Worm (Caenorhabditis elegans): Measurements from ENCODE around the gene F07G11.1.
A peak's percentile ranks its signal among the peaks of the same experiment; 100 is the strongest.

The F07G11.1 gene

DNA sequence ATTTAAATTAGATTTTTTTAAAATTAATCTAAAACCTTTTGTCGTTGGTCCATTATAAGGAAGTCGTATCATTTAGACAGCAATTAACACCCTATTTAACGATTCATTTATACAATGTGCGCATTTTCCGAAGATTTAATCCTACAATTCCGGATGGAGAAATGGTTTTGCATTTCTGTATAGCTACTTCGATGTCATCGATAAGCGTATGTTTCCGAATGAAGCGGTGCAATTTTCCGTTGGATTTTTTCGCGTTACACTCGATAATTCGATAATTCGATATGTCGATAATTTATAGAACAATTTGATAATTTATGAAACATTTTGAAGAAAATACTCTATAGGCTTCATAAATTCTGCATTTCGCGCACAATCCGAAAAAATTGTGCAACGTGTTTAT lies 32.2 kb upstream of the F07G11.1 start, which contains the start of gene C13A2.10:
Gene C13A2.10, minus strand, starts transcription at position 101 of the 400 bp plus-strand sequence.
- TF ChIP-seq daf-8 (GFP tag; IDR thresholded peaks at IDR 0.05) (no peak), vab-7 (GFP tag; IDR thresholded peaks at IDR 0.05) (no peak), F44E2.7 (GFP tag; IDR thresholded peaks at IDR 0.05) (no peak), F26F4.8 (GFP tag; conservative IDR thresholded peaks at IDR 0.05) (no peak)

DNA sequence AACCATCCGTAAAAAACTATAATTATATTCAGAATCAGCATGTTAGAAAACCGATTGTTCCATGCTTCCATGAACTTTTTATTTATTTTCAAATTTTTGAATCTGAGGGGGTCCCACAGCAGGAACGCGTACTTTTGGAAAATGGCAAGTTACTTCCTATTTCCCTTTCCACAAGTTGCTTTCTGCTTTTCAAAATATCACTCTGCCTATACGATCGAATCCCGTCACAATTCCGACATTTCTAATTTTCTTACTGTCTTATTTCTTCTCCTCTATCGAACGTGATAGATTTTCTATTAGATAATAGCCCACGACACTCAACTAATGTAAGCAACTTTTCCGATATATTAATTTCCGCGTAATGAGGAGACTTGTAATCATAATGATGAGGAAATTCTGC lies 31.7 kb upstream of the F07G11.1 start, which contains the start of gene C13A2.5:
Gene C13A2.5, plus strand, starts transcription at position 301 of the 400 bp plus-strand sequence.
- TF ChIP-seq Y48G9A.11 (GFP tag; IDR thresholded peaks at IDR 0.05) (no peak), ztf-11 (tag; optimal IDR thresholded peaks at IDR 0.05) (no peak), pqm-1 (tag; optimal IDR thresholded peaks at IDR 0.05) (no peak), fos-1 (tag; optimal IDR thresholded peaks at IDR 0.05) (no peak), spr-1 (tag; optimal IDR thresholded peaks at IDR 0.05) (no peak), daf-12 (tag; optimal IDR thresholded peaks at IDR 0.05) (no peak), F37D6.2 (tag; optimal IDR thresholded peaks at IDR 0.05) (no peak), F49E8.2 (tag; optimal IDR thresholded peaks at IDR 0.05; ENCODE audit: borderline replicate concordance) (no peak), php-3 (GFP tag; IDR thresholded peaks at IDR 0.05) (no peak), attf-4 (tag; optimal IDR thresholded peaks at IDR 0.05) (no peak)

DNA sequence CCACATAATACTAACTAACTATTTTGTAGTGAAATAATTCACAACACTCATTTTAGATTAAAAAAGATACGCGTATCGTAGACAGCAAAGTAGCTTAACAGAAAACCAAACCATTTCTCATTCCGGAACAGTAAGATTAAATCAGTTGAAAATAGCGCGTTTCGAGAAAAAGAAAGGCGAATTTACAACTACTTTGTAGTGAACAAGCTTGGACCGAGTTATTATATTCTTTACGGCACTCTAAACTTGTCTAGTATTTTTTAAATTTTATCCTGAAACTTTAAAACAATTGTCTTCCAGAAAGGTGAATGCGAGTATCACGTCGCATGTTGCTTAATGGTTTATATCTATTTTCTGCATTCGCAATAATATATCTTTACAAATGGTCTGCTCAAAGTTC lies 28.1 kb upstream of the F07G11.1 start, which contains the start of gene C13A2.4:
Gene C13A2.4, plus strand, starts transcription at position 301 of the 400 bp plus-strand sequence.
- TF ChIP-seq Y5F2A.4 (GFP tag; optimal IDR thresholded peaks at IDR 0.05) (no peak), dve-1 (tag; optimal IDR thresholded peaks at IDR 0.05; ENCODE audit: insufficient read depth) (no peak), dmd-6 (GFP tag; IDR thresholded peaks at IDR 0.05) (no peak), mdt-29 (GFP tag; IDR thresholded peaks at IDR 0.05) (no peak), unc-62 (GFP tag; optimal IDR thresholded peaks at IDR 0.05 in 1 of 2) (no peak), unc-62 (tag; optimal IDR thresholded peaks at IDR 0.05) (no peak), nhr-237 (tag; optimal IDR thresholded peaks at IDR 0.05) (no peak), daf-8 (GFP tag; IDR thresholded peaks at IDR 0.05) (no peak), daf-12 (tag; optimal IDR thresholded peaks at IDR 0.05) (no peak), daf-19 (GFP tag; conservative IDR thresholded peaks at IDR 0.05) (no peak), ZK337.2 (GFP tag; IDR thresholded peaks at IDR 0.05) (no peak), F37D6.2 (tag; optimal IDR thresholded peaks at IDR 0.05) (no peak), ces-1 (GFP tag; optimal IDR thresholded peaks at IDR 0.05) (no peak), zfp-3 (GFP tag; conservative IDR thresholded peaks at IDR 0.05) (no peak)

DNA sequence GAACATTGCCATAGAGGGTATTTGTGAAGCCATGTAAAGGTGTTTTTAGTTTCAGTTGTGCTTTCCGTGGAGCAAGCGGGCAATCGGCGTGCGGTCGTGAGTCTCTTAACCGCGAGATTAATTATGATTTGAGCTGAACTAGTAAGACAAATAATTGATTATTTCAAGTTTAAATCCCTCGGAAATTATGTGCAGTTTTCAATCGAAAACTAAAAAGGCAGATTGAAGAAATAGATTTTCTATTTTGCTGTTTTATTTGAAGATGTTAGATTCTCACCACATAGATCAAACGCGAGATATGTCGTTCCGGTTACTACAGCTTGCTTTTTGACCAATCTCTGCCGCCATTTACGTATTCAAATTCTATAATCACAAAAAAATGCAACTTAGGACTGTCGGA lies 25.2 kb upstream of the F07G11.1 start, which contains the start of gene C13A2.3:
Gene C13A2.3, plus strand, starts transcription at position 301 of the 400 bp plus-strand sequence.
- TF ChIP-seq ama-1 (optimal IDR thresholded peaks at IDR 0.05) (no peak), lsy-2 (tag; optimal IDR thresholded peaks at IDR 0.05) (no peak), snpc-1.2 (GFP tag; IDR thresholded peaks at IDR 0.05) (no peak), unc-62 (GFP tag; optimal IDR thresholded peaks at IDR 0.05 in 1 of 2) (peak in 1 of 2 experiments; percentile 28), unc-62 (tag; optimal IDR thresholded peaks at IDR 0.05) (no peak), Y48G9A.11 (GFP tag; IDR thresholded peaks at IDR 0.05) (no peak)

DNA sequence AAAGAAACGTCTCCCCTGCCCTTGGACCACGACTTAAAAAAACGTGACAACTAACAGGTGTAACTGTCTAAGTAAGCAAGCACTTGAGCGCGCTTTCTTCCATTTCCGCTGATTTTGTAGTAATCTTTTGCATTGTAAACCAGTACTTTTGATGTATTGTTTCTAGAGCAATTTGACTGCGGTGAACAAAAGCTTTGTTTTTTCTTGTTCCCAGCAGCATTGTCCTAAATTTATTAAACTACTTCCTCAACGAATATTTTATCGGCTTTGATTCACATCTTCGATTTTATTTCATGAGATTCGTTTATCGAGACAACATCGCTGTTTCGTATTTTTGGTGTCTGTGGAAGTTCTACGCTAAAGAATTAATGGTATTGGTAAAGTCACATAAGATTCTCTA lies 18.5 kb upstream of the F07G11.1 start, which contains the start of gene C13A2.1:
Gene C13A2.1, plus strand, starts transcription at position 301 of the 400 bp plus-strand sequence.
- TF ChIP-seq php-3 (GFP tag; IDR thresholded peaks at IDR 0.05), result no peak

DNA sequence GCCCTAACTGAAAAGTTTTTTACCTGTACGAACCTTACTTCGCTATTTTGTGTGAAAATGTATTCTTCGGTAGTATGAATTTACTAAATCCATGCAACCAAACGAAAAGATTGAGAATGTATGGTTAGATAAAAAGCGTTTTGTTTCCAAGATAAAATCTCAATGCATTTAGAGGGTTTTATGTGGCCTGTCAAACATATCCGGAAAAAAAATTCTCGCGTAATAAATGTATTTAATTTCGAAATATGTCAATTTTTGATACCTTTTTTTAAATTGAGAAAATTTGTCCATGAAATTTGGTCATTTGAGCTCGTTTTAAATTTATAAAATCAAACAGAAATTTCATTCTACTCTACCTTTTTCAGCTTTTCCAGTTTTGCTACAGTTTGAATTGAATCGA lies 11.9 kb upstream of the F07G11.1 start, which contains the start of gene F07G11.4:
Gene F07G11.4, minus strand, starts transcription at position 101 of the 400 bp plus-strand sequence.
- no peak for TF ChIP-seq nhr-77 (tag; optimal IDR thresholded peaks at IDR 0.05)
- no peak for TF ChIP-seq lin-13 (GFP tag; optimal IDR thresholded peaks at IDR 0.05)
- no peak for TF ChIP-seq cey-2 (tag; optimal IDR thresholded peaks at IDR 0.05; ENCODE audit: borderline replicate concordance, insufficient read depth)
- no peak for TF ChIP-seq lin-38 (GFP tag; IDR thresholded peaks at IDR 0.05)
- TF ChIP-seq dpl-1 (GFP tag; optimal IDR thresholded peaks at IDR 0.05), result no peak
- no peak for TF ChIP-seq lsy-2 (tag; optimal IDR thresholded peaks at IDR 0.05)
- no peak for TF ChIP-seq nhr-41 (GFP tag; IDR thresholded peaks at IDR 0.05)
- no peak for TF ChIP-seq ZK337.2 (GFP tag; IDR thresholded peaks at IDR 0.05)
- no peak for TF ChIP-seq daf-19 (GFP tag; conservative IDR thresholded peaks at IDR 0.05)
- TF ChIP-seq Y75B8A.6 (GFP tag; IDR thresholded peaks at IDR 0.05), result no peak
- no peak for TF ChIP-seq nhr-25 (tag; optimal IDR thresholded peaks at IDR 0.05; ENCODE audit: borderline replicate concordance, insufficient read depth)
- TF ChIP-seq zip-2 (tag; optimal IDR thresholded peaks at IDR 0.05), result no peak
- TF ChIP-seq nhr-42 (GFP tag; IDR thresholded peaks at IDR 0.05), result no peak
- no peak for TF ChIP-seq mdt-29 (GFP tag; IDR thresholded peaks at IDR 0.05)
- no peak for TF ChIP-seq jun-1 (tag; optimal IDR thresholded peaks at IDR 0.05)

Data from whole organism, L4 larva.